Fruit fly (Drosophila melanogaster) whole organism, embryonic: ENCODE measurements around the gene Prx2.

Experiments used
- Atf-2 ChIP-seq: fragments of 200-800 bp; sonication (Bioruptor generic); optimal IDR thresholded peaks from 2 replicates; lab custom pipeline; 2016; ENCODE audit warnings: missing biosample characterization, missing genetic modification characterization
- B-H1 ChIP-seq: fragments of 200-800 bp; sonication (Bioruptor generic); IDR thresholded peaks from 3 replicates; pipeline ENCODE4 v1.3.6; 2022; ENCODE audit warnings: missing biosample characterization, missing genetic modification characterization
- CG10321 ChIP-seq: fragments of 200-800 bp; sonication (Bioruptor generic); IDR thresholded peaks from 2 replicates; pipeline ENCODE4 v1.3.6; 2022; ENCODE audit warnings: missing biosample characterization, missing genetic modification characterization
- CG10366 ChIP-seq: fragments of 200-800 bp; sonication (Bioruptor generic); IDR thresholded peaks from 2 replicates; pipeline ENCODE4 v1.3.6; 2022; ENCODE audit warnings: missing biosample characterization, missing genetic modification characterization
- CG10462 ChIP-seq: fragments of 200-800 bp; sonication (Bioruptor generic); optimal IDR thresholded peaks from 2 replicates; lab custom pipeline; 2016; ENCODE audit warnings: missing biosample characterization, missing genetic modification characterization
- CG11456 ChIP-seq: fragments of 200-800 bp; sonication (Bioruptor generic); IDR thresholded peaks from 3 replicates; pipeline ENCODE4 v1.3.6; 2022; ENCODE audit warnings: missing biosample characterization, missing genetic modification characterization
- CG12104 ChIP-seq: fragments of 200-800 bp; sonication (Bioruptor generic); optimal IDR thresholded peaks from 3 replicates; lab custom pipeline; 2016; ENCODE audit warnings: missing biosample characterization, missing genetic modification characterization
- CG17612 ChIP-seq: fragments of 200-800 bp; sonication (Bioruptor generic); IDR thresholded peaks from 2 replicates; pipeline ENCODE4 v1.3.6; 2022; ENCODE audit warnings: missing biosample characterization, missing genetic modification characterization
- CG18599 ChIP-seq: fragments of 200-800 bp; sonication (Bioruptor generic); optimal IDR thresholded peaks from 3 replicates; lab custom pipeline; 2017; ENCODE audit warnings: missing biosample characterization, missing genetic modification characterization, mild to moderate bottlenecking, moderate library complexity, missing genetic modification reagents
- CG42726 ChIP-seq: fragments of 200-800 bp; sonication (Bioruptor generic); IDR thresholded peaks from 2 replicates; pipeline ENCODE4 v1.3.6; 2022; ENCODE audit warnings: missing biosample characterization, missing genetic modification characterization; ENCODE audit not compliant: partially characterized antibody
- CG43689 ChIP-seq: fragments of 200-800 bp; sonication (Bioruptor generic); IDR thresholded peaks from 2 replicates; pipeline ENCODE4 v1.3.6; 2022; ENCODE audit warnings: missing biosample characterization, missing genetic modification characterization
- CG4424 ChIP-seq: fragments of 200-800 bp; sonication (Bioruptor generic); optimal IDR thresholded peaks from 3 replicates; lab custom pipeline; 2016; ENCODE audit warnings: missing biosample characterization, missing genetic modification characterization
- CG5180 ChIP-seq: fragments of 200-800 bp; sonication (Bioruptor generic); optimal IDR thresholded peaks from 3 replicates; lab custom pipeline; 2017; ENCODE audit warnings: missing biosample characterization, missing genetic modification characterization, mild to moderate bottlenecking, moderate library complexity, missing genetic modification reagents
- CG5953 ChIP-seq: fragments of 200-800 bp; sonication (Bioruptor generic); IDR thresholded peaks from 2 replicates; pipeline ENCODE4 v1.3.6; 2022; ENCODE audit warnings: missing biosample characterization, missing genetic modification characterization
- CG7786 ChIP-seq: fragments of 200-800 bp; sonication (Bioruptor generic); optimal IDR thresholded peaks from 2 replicates; lab custom pipeline; 2016; ENCODE audit warnings: missing biosample characterization, missing genetic modification characterization
- CG7928 ChIP-seq: fragments of 200-800 bp; sonication (Bioruptor generic); optimal IDR thresholded peaks from 2 replicates; lab custom pipeline; 2017; ENCODE audit warnings: missing biosample characterization, mild to moderate bottlenecking, missing genetic modification characterization
- CG7987 ChIP-seq: fragments of 200-800 bp; sonication (Bioruptor generic); optimal IDR thresholded peaks from 2 replicates; lab custom pipeline; 2018; ENCODE audit warnings: missing biosample characterization, mild to moderate bottlenecking, missing genetic modification characterization, moderate library complexity
- CG8478 ChIP-seq: fragments of >200 bp; optimal IDR thresholded peaks from 2 replicates; lab custom pipeline; 2018
- CoRest ChIP-seq: fragments of 200-800 bp; sonication (Bioruptor generic); optimal IDR thresholded peaks from 3 replicates; lab custom pipeline; 2018; ENCODE audit warnings: missing biosample characterization, mild to moderate bottlenecking, missing genetic modification characterization, moderate library complexity
- D ChIP-seq, 2 experiments: fragments of 200-800 bp in 1 of 2; fragments of >200 bp in 1 of 2; sonication (Bioruptor generic) in 1 of 2; optimal IDR thresholded peaks; 2 replicates in 1 of 2; 3 replicates in 1 of 2; lab custom pipeline; 2017; ENCODE audit warnings: mild to moderate bottlenecking in 1 of 2, missing biosample characterization in 1 of 2, missing genetic modification characterization in 1 of 2, missing genetic modification reagents in 1 of 2
- D19B ChIP-seq: fragments of 200-800 bp; sonication (Bioruptor generic); optimal IDR thresholded peaks from 2 replicates; lab custom pipeline; 2017; ENCODE audit warnings: missing biosample characterization, mild to moderate bottlenecking, missing genetic modification characterization
- HLHmδ ChIP-seq: fragments of 200-800 bp; sonication (Bioruptor generic); optimal IDR thresholded peaks from 2 replicates; lab custom pipeline; 2018; ENCODE audit warnings: missing biosample characterization, mild to moderate bottlenecking, missing genetic modification characterization, moderate library complexity
- Hand ChIP-seq: fragments of 200-800 bp; sonication (Bioruptor generic); optimal IDR thresholded peaks from 2 replicates; lab custom pipeline; 2017; ENCODE audit warnings: mild to moderate bottlenecking, missing biosample characterization, missing genetic modification reagents, missing genetic modification characterization
- Hr78 ChIP-seq, 2 experiments: fragments of 200-800 bp in 1 of 2; fragments of >200 bp in 1 of 2; sonication (Bioruptor generic) in 1 of 2; optimal IDR thresholded peaks; 2 replicates each; lab custom pipeline; 2017 to 2019; ENCODE audit warnings: missing biosample characterization in 2 of 2, missing genetic modification characterization in 2 of 2, mild to moderate bottlenecking in 1 of 2, moderate library complexity in 1 of 2
- Kr ChIP-seq: fragments of 200-800 bp; sonication (Bioruptor generic); optimal IDR thresholded peaks from 2 replicates; lab custom pipeline; 2017; ENCODE audit warnings: missing biosample characterization, mild to moderate bottlenecking, missing genetic modification characterization
- Max ChIP-seq: fragments of 200-800 bp; sonication (Bioruptor generic); optimal IDR thresholded peaks from 2 replicates; lab custom pipeline; 2016; ENCODE audit warnings: missing biosample characterization, mild to moderate bottlenecking, missing genetic modification characterization
- Oaz ChIP-seq: fragments of 200-800 bp; sonication (Bioruptor generic); IDR thresholded peaks from 2 replicates; pipeline ENCODE4 v1.3.6; 2022; ENCODE audit warnings: missing biosample characterization, missing genetic modification characterization
- PHDP ChIP-seq: fragments of 200-800 bp; sonication (Bioruptor generic); optimal IDR thresholded peaks from 3 replicates; lab custom pipeline; 2018; ENCODE audit warnings: missing biosample characterization, mild to moderate bottlenecking, missing genetic modification characterization, moderate library complexity
- Sry-δ ChIP-seq: fragments of 200-800 bp; sonication (Bioruptor generic); optimal IDR thresholded peaks from 2 replicates; lab custom pipeline; 2016; ENCODE audit warnings: missing biosample characterization, missing genetic modification characterization
- TFAM ChIP-seq: fragments of 200-800 bp; sonication (Bioruptor generic); optimal IDR thresholded peaks from 2 replicates; lab custom pipeline; 2017; ENCODE audit warnings: missing biosample characterization, missing genetic modification characterization, inconsistent platforms
- Tbp ChIP-seq: fragments of >200 bp; optimal IDR thresholded peaks from 2 replicates; lab custom pipeline; 2018; ENCODE audit warnings: missing biosample characterization, missing genetic modification characterization
- Usf ChIP-seq: fragments of 200-800 bp; sonication (Bioruptor generic); optimal IDR thresholded peaks from 2 replicates; lab custom pipeline; 2017; ENCODE audit warnings: missing genotype, missing biosample characterization, missing genetic modification characterization
- Xbp1 ChIP-seq: fragments of 200-800 bp; sonication (Bioruptor generic); optimal IDR thresholded peaks from 3 replicates; lab custom pipeline; 2016; ENCODE audit warnings: missing biosample characterization, mild to moderate bottlenecking, missing genetic modification characterization
- aop ChIP-seq: fragments of 200-800 bp; sonication (Bioruptor generic); IDR thresholded peaks from 2 replicates; pipeline ENCODE4 v1.3.6; 2022; ENCODE audit warnings: missing biosample characterization, missing genetic modification characterization
- cato ChIP-seq: fragments of 200-800 bp; sonication (Bioruptor generic); optimal IDR thresholded peaks from 2 replicates; lab custom pipeline; 2016; ENCODE audit warnings: missing biosample characterization, missing genetic modification characterization, borderline replicate concordance
- crp ChIP-seq, 2 experiments: fragments of 200-800 bp; sonication (Bioruptor generic); optimal IDR thresholded peaks; 2 replicates in 1 of 2; 3 replicates in 1 of 2; lab custom pipeline; 2017; ENCODE audit warnings: missing biosample characterization in 2 of 2, missing genetic modification characterization in 2 of 2, mild to moderate bottlenecking in 1 of 2, moderate library complexity in 1 of 2
- fd64A ChIP-seq: fragments of 200-800 bp; sonication (Bioruptor generic); optimal IDR thresholded peaks from 3 replicates; lab custom pipeline; 2018; ENCODE audit warnings: missing biosample characterization, mild to moderate bottlenecking, missing genetic modification characterization
- gt ChIP-seq: fragments of 200-800 bp; sonication (Bioruptor generic); IDR thresholded peaks from 2 replicates; pipeline ENCODE4 v1.3.6; 2022; ENCODE audit warnings: missing biosample characterization, missing genetic modification characterization
- inv ChIP-seq: fragments of 200-800 bp; sonication (Bioruptor generic); IDR thresholded peaks from 2 replicates; pipeline ENCODE4 v1.3.6; 2022; ENCODE audit warnings: missing biosample characterization, missing genetic modification characterization; ENCODE audit not compliant: partially characterized antibody
- kah ChIP-seq: fragments of 200-800 bp; sonication (Bioruptor generic); optimal IDR thresholded peaks from 2 replicates; lab custom pipeline; 2018; ENCODE audit warnings: missing biosample characterization, mild to moderate bottlenecking, missing genetic modification characterization
- kni ChIP-seq: fragments of 200-800 bp; sonication (Bioruptor generic); optimal IDR thresholded peaks from 3 replicates; lab custom pipeline; 2017; ENCODE audit warnings: mild to moderate bottlenecking, missing biosample characterization, missing genetic modification reagents, missing genetic modification characterization
- luna ChIP-seq: fragments of 200-800 bp; sonication (Bioruptor generic); optimal IDR thresholded peaks from 2 replicates; lab custom pipeline; 2016; ENCODE audit warnings: missing biosample characterization, missing genetic modification characterization
- nerfin-2 ChIP-seq: fragments of 200-800 bp; sonication (Bioruptor generic); IDR thresholded peaks from 2 replicates; pipeline ENCODE4 v1.3.6; 2022; ENCODE audit warnings: missing biosample characterization, missing genetic modification characterization; ENCODE audit not compliant: partially characterized antibody
- sens ChIP-seq: fragments of 200-800 bp; sonication (Bioruptor generic); peaks from one replicate; lab custom pipeline; 2016; ENCODE audit warnings: missing biosample characterization, missing genetic modification characterization
- so ChIP-seq: fragments of 200-800 bp; sonication (Bioruptor generic); IDR thresholded peaks from 3 replicates; pipeline ENCODE4 v1.3.6; 2022; ENCODE audit warnings: missing biosample characterization, missing genetic modification characterization
- tgo ChIP-seq: fragments of 200-800 bp; sonication (Bioruptor generic); IDR thresholded peaks from 3 replicates; pipeline ENCODE4 v1.3.6; 2022; ENCODE audit warnings: missing biosample characterization, missing genetic modification characterization
- tin ChIP-seq: fragments of 200-800 bp; sonication (Bioruptor generic); optimal IDR thresholded peaks from 3 replicates; lab custom pipeline; 2016; ENCODE audit warnings: missing biosample characterization, missing genetic modification characterization
- ttk ChIP-seq: fragments of 200-800 bp; sonication (Bioruptor generic); IDR thresholded peaks from 2 replicates; pipeline ENCODE4 v2.1.2; 2022; ENCODE audit warnings: missing biosample characterization, missing genetic modification characterization
- unpg ChIP-seq: fragments of 200-800 bp; sonication (Bioruptor generic); optimal IDR thresholded peaks from 3 replicates; lab custom pipeline; 2018; ENCODE audit warnings: missing biosample characterization, mild to moderate bottlenecking, missing genetic modification characterization, moderate library complexity

Gene Prx2

DNA sequence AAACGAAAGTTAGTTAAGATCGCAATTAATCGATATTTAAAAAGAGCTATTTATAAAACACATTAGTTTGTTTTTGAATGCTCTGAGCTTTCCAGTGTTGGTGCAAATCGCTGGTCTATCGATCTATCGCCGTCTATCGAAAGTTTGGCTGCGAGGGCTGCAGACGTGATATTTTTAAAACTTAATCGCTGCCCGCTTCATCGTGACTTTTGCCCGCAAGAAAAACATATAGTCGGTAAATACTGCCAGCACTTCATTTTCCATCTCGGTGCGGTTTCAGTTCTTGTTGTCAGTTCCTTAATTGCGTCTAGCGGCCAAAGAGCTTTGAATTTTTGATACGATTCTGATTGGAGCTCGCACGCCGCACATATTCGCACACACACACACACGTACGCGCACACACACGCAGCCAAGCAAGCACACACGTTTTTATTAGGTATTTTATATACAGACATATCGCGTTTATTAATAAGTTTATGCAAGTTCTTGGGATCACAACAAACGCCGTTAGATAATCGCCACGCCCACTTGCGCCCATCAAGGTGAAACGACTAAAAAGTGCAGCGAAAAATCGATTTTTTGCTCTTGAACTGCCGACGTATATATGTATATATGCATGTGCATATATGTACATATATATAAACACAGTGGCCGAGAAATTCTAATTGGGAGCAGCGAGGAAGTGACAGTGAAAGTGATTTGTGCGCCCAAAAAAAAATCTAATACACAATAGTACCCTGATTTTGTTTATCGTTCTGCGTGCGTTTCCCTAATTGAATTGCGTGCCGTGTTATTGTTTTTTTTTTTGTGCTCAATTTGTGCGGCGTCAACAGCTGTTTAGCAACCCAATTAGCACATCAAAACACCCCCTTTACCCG lies 41.4 kb downstream of the Prx2 start (continued):
- TF ChIP-seq Max (no peak), CG5953 (GFP tag; lab: Robert Waterston, UW) (no peak), Hand (GFP tag; lab: Kevin White, UChicago) (no peak), CG8478 (no peak), sens (GFP tag; lab: Kevin White, UChicago) (peak; percentile 76), luna (GFP tag; lab: Kevin White, UChicago) (no peak), Usf (GFP tag; lab: Kevin White, UChicago) (no peak), D (optimal IDR thresholded peaks at IDR 0.05; lab: Kevin White, UChicago) (no peak), D (GFP tag; optimal IDR thresholded peaks at IDR 0.05; lab: Kevin White, UChicago) (no peak), CG12104 (GFP tag; lab: Kevin White, UChicago) (no peak), B-H1 (GFP tag; lab: Robert Waterston, UW) (no peak), inv (GFP tag; lab: Robert Waterston, UW) (peak; percentile 51), nerfin-2 (peak; percentile 62), CG4424 (GFP tag; lab: Kevin White, UChicago) (no peak), tin (peak; percentile 18), kni (no peak), CG18599 (GFP tag; lab: Kevin White, UChicago) (no peak), CG7987 (GFP tag; lab: Kevin White, UChicago) (no peak), PHDP (tag; lab: Kevin White, UChicago) (no peak), Oaz (GFP tag; lab: Robert Waterston, UW) (no peak), unpg (GFP tag; lab: Kevin White, UChicago) (peak; percentile 4), CG10462 (GFP tag; lab: Kevin White, UChicago) (no peak), Hr78 (GFP tag; optimal IDR thresholded peaks at IDR 0.05; lab: Kevin White, UChicago) (no peak), tgo (GFP tag; lab: Robert Waterston, UW) (no peak), kah (GFP tag; lab: Kevin White, UChicago) (no peak), Kr (GFP tag; lab: Kevin White, UChicago) (no peak), CG7928 (GFP tag; lab: Kevin White, UChicago) (peak; percentile 93), CG10321 (GFP tag; lab: Robert Waterston, UW) (no peak), CG5180 (GFP tag; lab: Kevin White, UChicago) (no peak), Sry-δ (GFP tag; lab: Kevin White, UChicago) (peak; percentile 70), so (0 out of 3 replicates have a peak, but pooled peaks have one; percentile 49), CoRest (tag; lab: Kevin White, UChicago) (peak; percentile 21), CG7786 (GFP tag; lab: Kevin White, UChicago) (no peak), CG17612 (no peak), aop (GFP tag; lab: Robert Waterston, UW) (no peak), CG10366 (GFP tag; lab: Robert Waterston, UW) (no peak), HLHmδ (no peak), TFAM (GFP tag; lab: Kevin White, UChicago) (no peak), Xbp1 (no peak), CG43689 (GFP tag; lab: Robert Waterston, UW) (no peak), crp (GFP tag; optimal IDR thresholded peaks at IDR 0.05; lab: Kevin White, UChicago) (peak in 1 of 2 experiments; percentile 3), fd64A (no peak), Atf-2 (no peak), cato (GFP tag; lab: Kevin White, UChicago) (no peak), CG42726 (peak; percentile 64; the same call in 1 of the 2 replicates), CG11456 (peak; percentile 56; the same call in 1 of the 3 replicates), D19B (GFP tag; lab: Kevin White, UChicago) (no peak), ttk (GFP tag; lab: Robert Waterston, UW) (no peak), gt (GFP tag; lab: Robert Waterston, UW) (no peak), Tbp (GFP tag; lab: Kevin White, UChicago) (no peak)
